Worm (Caenorhabditis elegans) whole organism, mixed stage, embryonic: Measurements from ENCODE around the gene fig-1.

Experiments used
- blmp-1 ChIP-seq: fragments of 150-350 bp; optimal IDR thresholded peaks from 2 replicates; lab custom pipeline; 2014; ENCODE audit warnings: missing biosample characterization, missing genetic modification characterization
- ceh-39 ChIP-seq: fragments of 150-350 bp; optimal IDR thresholded peaks from 2 replicates; lab custom pipeline; 2014; ENCODE audit warnings: missing biosample characterization, missing genetic modification characterization
- elt-1 ChIP-seq: sonication (generic microtip); optimal IDR thresholded peaks from 2 replicates; lab custom pipeline; 2017; ENCODE audit warnings: missing genetic modification characterization, mild to moderate bottlenecking, missing compliant biosample characterization, antibody characterized with exemption, moderate library complexity, borderline replicate concordance; ENCODE audit not compliant: insufficient read depth
- ham-2 ChIP-seq: fragments of 200-800 bp; sonication (Bioruptor generic); optimal IDR thresholded peaks from 2 replicates; lab custom pipeline; 2018; ENCODE audit warnings: mild to moderate bottlenecking, missing genetic modification characterization, missing compliant biosample characterization
- lin-13 ChIP-seq: fragments of 150-350 bp; optimal IDR thresholded peaks from 2 replicates; lab custom pipeline; 2014; ENCODE audit warnings: missing biosample characterization, missing genetic modification characterization
- lin-32 ChIP-seq: fragments of 200-800 bp; sonication (Bioruptor generic); optimal IDR thresholded peaks from 2 replicates; lab custom pipeline; 2018; ENCODE audit warnings: mild to moderate bottlenecking, missing genetic modification characterization, missing compliant biosample characterization
- lsy-2 ChIP-seq: fragments of 150-350 bp; optimal IDR thresholded peaks from 2 replicates; lab custom pipeline; 2014; ENCODE audit warnings: missing biosample characterization, missing genetic modification characterization
- mab-5 ChIP-seq: fragments of 150-350 bp; optimal IDR thresholded peaks from 2 replicates; lab custom pipeline; 2014; ENCODE audit warnings: missing biosample characterization, missing genetic modification characterization
- nhr-12 ChIP-seq: fragments of 150-350 bp; optimal IDR thresholded peaks from 2 replicates; lab custom pipeline; 2014; ENCODE audit warnings: missing biosample characterization, missing genetic modification characterization
- nhr-237 ChIP-seq: fragments of 150-350 bp; optimal IDR thresholded peaks from 2 replicates; lab custom pipeline; 2014; ENCODE audit warnings: missing biosample characterization, missing genetic modification characterization
- snpc-4 ChIP-seq: fragments of 150-350 bp; optimal IDR thresholded peaks from 2 replicates; lab custom pipeline; 2014; ENCODE audit warnings: missing biosample characterization, missing genetic modification characterization
- unc-39 ChIP-seq: fragments of 150-350 bp; optimal IDR thresholded peaks from 2 replicates; lab custom pipeline; 2014; ENCODE audit warnings: missing biosample characterization, missing genetic modification characterization
- ztf-11 ChIP-seq: fragments of 150-350 bp; optimal IDR thresholded peaks from 2 replicates; lab custom pipeline; 2014; ENCODE audit warnings: missing biosample characterization, missing genetic modification characterization

DNA sequence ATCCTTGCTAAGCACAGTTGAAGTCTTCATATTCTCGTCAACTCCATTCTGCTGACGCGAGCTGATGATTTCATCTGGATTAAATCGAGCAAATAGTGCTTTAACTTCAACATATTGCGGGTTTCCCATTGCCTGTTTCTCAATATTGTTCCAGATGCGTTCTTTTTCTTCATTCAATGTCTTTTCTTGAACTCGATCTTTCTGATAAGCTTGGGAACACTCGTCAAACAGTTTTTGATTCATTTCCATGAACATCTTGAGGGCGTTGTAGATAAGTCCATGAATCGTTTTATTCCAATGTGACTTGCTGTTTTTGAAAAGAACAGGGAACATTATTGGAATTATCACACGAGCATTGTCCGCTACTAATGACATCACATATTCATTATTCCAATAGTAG, 46.7 kb upstream of the fig-1 start:
- no peak for TF ChIP-seq mab-5 (tag; lab: Kevin White, UChicago)
- no peak for TF ChIP-seq lin-13 (tag; lab: Kevin White, UChicago)
- TF ChIP-seq ceh-39 (tag; lab: Kevin White, UChicago): no peak
- TF ChIP-seq blmp-1 (tag; lab: Kevin White, UChicago): no peak
- no peak for TF ChIP-seq unc-39
- TF ChIP-seq ztf-11 (tag; lab: Kevin White, UChicago): no peak
- TF ChIP-seq ham-2: no peak
- no peak for TF ChIP-seq lsy-2 (tag; lab: Kevin White, UChicago)
- TF ChIP-seq nhr-12 (tag; lab: Kevin White, UChicago): no peak
- no peak for TF ChIP-seq snpc-4 (tag; lab: Kevin White, UChicago)
- no peak for TF ChIP-seq nhr-237
- TF ChIP-seq lin-32 (GFP tag; lab: Kevin White, UChicago): no peak
- TF ChIP-seq elt-1 (tag; lab: Kevin White, UChicago): no peak
